Worm (Caenorhabditis elegans) whole organism, late embryonic: ENCODE data around the gene daf-22.

ENCODE experiments used
- C08G9.2 ChIP-seq: sonication (generic microtip); optimal IDR thresholded peaks from 2 replicates; lab custom pipeline; 2016; ENCODE audit warnings: mild to moderate bottlenecking, missing genetic modification characterization, moderate library complexity, missing compliant biosample characterization
- K02D7.2 ChIP-seq: sonication (generic microtip); optimal IDR thresholded peaks from 2 replicates; lab custom pipeline; 2017; ENCODE audit warnings: mild to moderate bottlenecking, missing genetic modification characterization, missing compliant biosample characterization
- T23F11.4 ChIP-seq: fragments of 200-800 bp; sonication (Bioruptor generic); optimal IDR thresholded peaks from 2 replicates; lab custom pipeline; 2018; ENCODE audit warnings: mild to moderate bottlenecking, missing genetic modification characterization, missing compliant biosample characterization
- ceh-18 ChIP-seq: sonication (generic microtip); optimal IDR thresholded peaks from 2 replicates; lab custom pipeline; 2016; ENCODE audit warnings: missing genetic modification characterization, missing compliant biosample characterization
- ceh-19 ChIP-seq: fragments of 200-800 bp; sonication (Bioruptor generic); optimal IDR thresholded peaks from 2 replicates; lab custom pipeline; 2018; ENCODE audit warnings: mild to moderate bottlenecking, missing genetic modification characterization, missing compliant biosample characterization
- ceh-2 ChIP-seq: sonication (generic microtip); optimal IDR thresholded peaks from 2 replicates; lab custom pipeline; 2016; ENCODE audit warnings: missing genotype, missing genetic modification characterization, missing compliant biosample characterization
- ceh-22 ChIP-seq: sonication (generic microtip); optimal IDR thresholded peaks from 2 replicates; lab custom pipeline; 2017; ENCODE audit warnings: missing biosample characterization, missing genetic modification characterization
- ceh-24 ChIP-seq: sonication (generic microtip); optimal IDR thresholded peaks from 2 replicates; lab custom pipeline; 2016; ENCODE audit warnings: mild to moderate bottlenecking, missing genetic modification characterization, missing compliant biosample characterization
- ceh-30 ChIP-seq: fragments of 150-350 bp; optimal IDR thresholded peaks from 2 replicates; lab custom pipeline; 2014; ENCODE audit warnings: missing biosample characterization, missing genetic modification characterization
- ceh-31 ChIP-seq: sonication (generic microtip); optimal IDR thresholded peaks from 2 replicates; lab custom pipeline; 2016; ENCODE audit warnings: missing genetic modification characterization, missing compliant biosample characterization
- ceh-34 ChIP-seq: sonication (generic microtip); optimal IDR thresholded peaks from 2 replicates; lab custom pipeline; 2016; ENCODE audit warnings: mild to moderate bottlenecking, missing genetic modification characterization, missing compliant biosample characterization
- ceh-48 ChIP-seq: sonication (generic microtip); optimal IDR thresholded peaks from 2 replicates; lab custom pipeline; 2016; ENCODE audit warnings: missing genetic modification characterization, inconsistent platforms, missing compliant biosample characterization
- ceh-6 ChIP-seq: fragments of 200-800 bp; sonication (Bioruptor generic); optimal IDR thresholded peaks from 2 replicates; lab custom pipeline; 2018; ENCODE audit warnings: mild to moderate bottlenecking, missing genetic modification characterization, missing compliant biosample characterization
- dmd-4 ChIP-seq: sonication (generic microtip); optimal IDR thresholded peaks from 2 replicates; lab custom pipeline; 2016; ENCODE audit warnings: borderline replicate concordance, missing genetic modification characterization, missing compliant biosample characterization
- dve-1 ChIP-seq: sonication (generic microtip); optimal IDR thresholded peaks from 2 replicates; lab custom pipeline; 2017; ENCODE audit warnings: antibody characterized with exemption, mild to moderate bottlenecking, missing genetic modification characterization, missing compliant biosample characterization
- elt-2 ChIP-seq: sonication (generic microtip); optimal IDR thresholded peaks from 2 replicates; lab custom pipeline; 2016; ENCODE audit warnings: missing genetic modification reagents, missing genetic modification characterization, missing compliant biosample characterization
- elt-4 ChIP-seq: sonication (generic microtip); optimal IDR thresholded peaks from 2 replicates; lab custom pipeline; 2016; ENCODE audit warnings: missing genetic modification characterization, missing compliant biosample characterization
- eyg-1 ChIP-seq: sonication (generic microtip); optimal IDR thresholded peaks from 2 replicates; lab custom pipeline; 2016; ENCODE audit warnings: missing genotype, missing genetic modification characterization, missing compliant biosample characterization
- fax-1 ChIP-seq: sonication (generic microtip); optimal IDR thresholded peaks from 2 replicates; lab custom pipeline; 2016; ENCODE audit warnings: missing genotype, missing genetic modification characterization, missing compliant biosample characterization
- fkh-6 ChIP-seq: sonication (generic microtip); optimal IDR thresholded peaks from 2 replicates; lab custom pipeline; 2016; ENCODE audit warnings: missing genetic modification characterization, missing compliant biosample characterization
- hlh-15 ChIP-seq: sonication (generic microtip); optimal IDR thresholded peaks from 2 replicates; lab custom pipeline; 2016; ENCODE audit warnings: missing genetic modification characterization, missing compliant biosample characterization
- hlh-30 ChIP-seq: sonication (generic microtip); optimal IDR thresholded peaks from 2 replicates; lab custom pipeline; 2017; ENCODE audit warnings: antibody characterized with exemption, missing genetic modification characterization, missing compliant biosample characterization; ENCODE audit not compliant: insufficient read depth
- hlh-6 ChIP-seq: sonication (generic microtip); optimal IDR thresholded peaks from 2 replicates; lab custom pipeline; 2016; ENCODE audit warnings: missing genotype, missing genetic modification characterization, missing compliant biosample characterization
- lim-6 ChIP-seq: sonication (generic microtip); optimal IDR thresholded peaks from 2 replicates; lab custom pipeline; 2016; ENCODE audit warnings: missing genetic modification characterization, missing compliant biosample characterization
- madf-2 ChIP-seq: sonication (generic microtip); optimal IDR thresholded peaks from 2 replicates; lab custom pipeline; 2017; ENCODE audit warnings: missing genetic modification characterization, missing compliant biosample characterization
- nfya-1 ChIP-seq: sonication (generic microtip); optimal IDR thresholded peaks from 2 replicates; lab custom pipeline; 2017; ENCODE audit warnings: missing genetic modification characterization, mild to moderate bottlenecking, missing compliant biosample characterization, antibody characterized with exemption, moderate library complexity
- npax-4 ChIP-seq: sonication (generic microtip); optimal IDR thresholded peaks from 2 replicates; lab custom pipeline; 2016; ENCODE audit warnings: missing genetic modification characterization, missing compliant biosample characterization
- pat-9 ChIP-seq: fragments of 200-800 bp; sonication (Bioruptor generic); optimal IDR thresholded peaks from 2 replicates; lab custom pipeline; 2018; ENCODE audit warnings: mild to moderate bottlenecking, missing genetic modification characterization, moderate library complexity, missing compliant biosample characterization
- pax-1 ChIP-seq: fragments of 150-350 bp; optimal IDR thresholded peaks from 2 replicates; lab custom pipeline; 2014; ENCODE audit warnings: missing biosample characterization, missing genetic modification characterization
- pha-4 ChIP-seq: fragments of 150-350 bp; optimal IDR thresholded peaks from 2 replicates; lab custom pipeline; 2018; ENCODE audit warnings: missing biosample characterization, missing genetic modification reagents, missing genetic modification characterization
- ref-2 ChIP-seq: sonication (generic microtip); optimal IDR thresholded peaks from 2 replicates; lab custom pipeline; 2016; ENCODE audit warnings: missing genetic modification characterization, missing compliant biosample characterization
- rnt-1 ChIP-seq: sonication (generic microtip); optimal IDR thresholded peaks from 2 replicates; lab custom pipeline; 2016; ENCODE audit warnings: missing genetic modification characterization, missing compliant biosample characterization
- sox-2 ChIP-seq: fragments of 200-800 bp; sonication (Bioruptor generic); IDR thresholded peaks from 2 replicates; pipeline ENCODE4 v1.3.6; 2022; ENCODE audit warnings: missing genetic modification reagents, missing genetic modification characterization, missing compliant biosample characterization
- unc-42 ChIP-seq: sonication (generic microtip); optimal IDR thresholded peaks from 2 replicates; lab custom pipeline; 2016; ENCODE audit warnings: missing genotype, missing genetic modification characterization, missing compliant biosample characterization
- unc-86 ChIP-seq: sonication (generic microtip); optimal IDR thresholded peaks from 2 replicates; lab custom pipeline; 2016; ENCODE audit warnings: missing genetic modification characterization, missing compliant biosample characterization
- zip-5 ChIP-seq: sonication (generic microtip); optimal IDR thresholded peaks from 2 replicates; lab custom pipeline; 2016; ENCODE audit warnings: missing genetic modification characterization, missing compliant biosample characterization
- ztf-16 ChIP-seq: sonication (generic microtip); optimal IDR thresholded peaks from 2 replicates; lab custom pipeline; 2017; ENCODE audit warnings: missing genetic modification characterization, missing compliant biosample characterization

Gene daf-22

DNA sequence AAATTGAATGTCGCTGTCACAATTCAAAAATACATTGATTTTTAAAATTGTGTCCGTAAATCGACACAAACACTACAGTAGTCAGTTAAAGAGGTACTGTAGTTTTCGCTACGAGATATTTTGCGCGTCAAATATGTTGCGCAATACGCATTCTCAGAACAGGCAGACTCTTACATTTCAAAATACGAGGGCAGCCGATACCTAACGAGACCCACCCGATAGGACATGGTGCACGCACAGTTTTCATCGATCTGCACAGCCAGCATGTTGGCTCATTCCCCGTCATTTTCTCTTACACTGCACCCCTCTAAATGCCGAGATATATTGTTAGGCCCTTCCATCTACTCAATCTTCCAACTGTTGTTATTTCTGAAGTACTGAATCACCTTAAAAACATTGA, 36.8 kb upstream of the daf-22 start, which contains the start of gene F15A4.2:
Gene F15A4.2 (plus strand): TSS at position 301 of the 400 bp plus-strand sequence.
- TF ChIP-seq ceh-34 (no peak), ceh-2 (tag; lab: Kevin White, UChicago) (no peak), sox-2 (no peak), pat-9 (tag; lab: Kevin White, UChicago) (no peak)
- TF ChIP-seq, all 69 proteins: peak for 0

- no peak for TF ChIP-seq pha-4
- no peak for TF ChIP-seq hlh-15
- TF ChIP-seq T23F11.4 (GFP tag; lab: Kevin White, UChicago): no peak
- no peak for TF ChIP-seq ceh-22
Observed at ce11 chrII:12460602-12461453, 35.3 kb upstream of the daf-22 start, which contains the start of gene tag-280. TSS of gene tag-280 (plus strand) at chrII:12460652.

DNA sequence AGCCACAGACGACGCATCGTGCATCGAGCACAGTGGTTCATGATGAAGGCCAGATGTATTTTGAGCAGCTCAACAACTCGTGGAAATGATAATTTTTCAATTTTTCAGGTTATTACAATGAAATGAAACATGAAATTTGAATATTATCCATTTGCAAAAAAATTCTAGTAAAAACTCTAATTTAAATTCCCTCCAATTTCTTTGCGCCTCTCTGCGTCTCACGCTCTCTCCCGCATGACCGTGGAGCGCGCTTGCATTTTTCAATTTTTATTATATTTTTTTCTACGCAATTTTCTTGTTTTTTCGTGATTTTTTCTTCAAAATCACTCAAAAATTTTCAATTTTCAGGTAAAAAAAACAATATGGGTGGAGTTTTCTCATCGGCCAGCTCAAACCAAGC, 33.9 kb upstream of the daf-22 start, which contains the start of gene tag-281:
Gene tag-281 (plus strand): TSS at position 340 of the 400 bp plus-strand sequence.
- TF ChIP-seq ceh-18: peak; percentile 25
- TF ChIP-seq ceh-34: peak; percentile 12
- TF ChIP-seq C08G9.2 (tag; lab: Kevin White, UChicago): no peak
- no peak for TF ChIP-seq K02D7.2 (tag; lab: Kevin White, UChicago)
- TF ChIP-seq madf-2 (tag; lab: Kevin White, UChicago): no peak
- peak; percentile 15 for TF ChIP-seq ceh-31
- peak; percentile 3 for TF ChIP-seq ceh-48
- TF ChIP-seq rnt-1: no peak
- TF ChIP-seq elt-4: no peak
- TF ChIP-seq pax-1 (tag; lab: Kevin White, UChicago): peak; percentile 6
- no peak for TF ChIP-seq ceh-30 (tag; lab: Kevin White, UChicago)
- TF ChIP-seq unc-42 (tag; lab: Kevin White, UChicago): peak; percentile 47
- TF ChIP-seq nfya-1 (tag; lab: Kevin White, UChicago): peak; percentile 68
- TF ChIP-seq unc-86: peak; percentile 21
- no peak for TF ChIP-seq pha-4

DNA sequence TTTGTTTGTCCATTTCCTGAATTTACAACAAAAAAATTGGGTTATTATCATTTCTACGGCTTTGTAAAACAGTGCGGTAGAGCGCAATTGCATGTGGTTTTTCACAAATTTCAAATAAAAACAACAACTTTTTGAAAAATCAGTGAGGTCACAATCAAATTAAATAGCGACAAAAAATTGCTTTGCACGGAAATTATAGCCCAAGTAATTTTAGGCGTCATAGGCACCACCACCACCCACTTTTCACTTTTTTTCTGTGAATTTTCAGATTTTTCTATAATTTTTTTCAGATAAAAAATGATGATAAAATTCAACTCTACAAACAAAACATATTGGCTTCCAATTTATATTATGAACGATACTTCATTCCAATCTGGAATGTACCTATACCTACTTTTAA, 31.8 kb upstream of the daf-22 start, which contains the start of gene sre-38:
Gene sre-38 (plus strand): TSS at position 301 of the 400 bp plus-strand sequence.
- TF ChIP-seq elt-2: no peak
- TF ChIP-seq hlh-30 (tag; lab: Kevin White, UChicago): no peak
- no peak for TF ChIP-seq ceh-19 (GFP tag; lab: Kevin White, UChicago)
- no peak for TF ChIP-seq unc-86
- TF ChIP-seq ztf-16 (tag; lab: Kevin White, UChicago): no peak
- no peak for TF ChIP-seq ref-2 (tag; lab: Kevin White, UChicago)
- TF ChIP-seq fax-1 (tag; lab: Kevin White, UChicago): no peak
- no peak for TF ChIP-seq dmd-4 (tag; lab: Kevin White, UChicago)
- no peak for TF ChIP-seq fkh-6 (tag; lab: Kevin White, UChicago)
- TF ChIP-seq eyg-1 (tag; lab: Kevin White, UChicago): no peak
- TF ChIP-seq ceh-6: no peak
- TF ChIP-seq ceh-24: no peak
- no peak for TF ChIP-seq dve-1 (tag; lab: Kevin White, UChicago)
- TF ChIP-seq, all 69 proteins: peak for 0

- TF ChIP-seq lim-6 (no peak), madf-2 (tag; lab: Kevin White, UChicago) (no peak), npax-4 (tag; lab: Kevin White, UChicago) (no peak), nfya-1 (tag; lab: Kevin White, UChicago) (no peak), hlh-6 (tag; lab: Kevin White, UChicago) (no peak), zip-5 (tag; lab: Kevin White, UChicago) (no peak)
Observed at ce11 chrII:12456633-12457032, 31.1 kb upstream of the daf-22 start, which contains the start of gene sre-32. TSS of gene sre-32 (minus strand) at chrII:12456733.
